Worm (Caenorhabditis elegans): Measurements from ENCODE around the gene cest-1.2.

- no peak for TF ChIP-seq daf-12 (tag; optimal IDR thresholded peaks at IDR 0.05)
- no peak for TF ChIP-seq R02D3.7 (tag; optimal IDR thresholded peaks at IDR 0.05)
- no peak for TF ChIP-seq lin-39 (tag; optimal IDR thresholded peaks at IDR 0.05)
Observed at ce11 chrV:14153615-14154014, 7.0 kb downstream of the cest-1.2 start.
